Fruit fly (Drosophila melanogaster) whole organism: ENCODE data around the gene CG12035.

Experiments
- CG8478 ChIP-seq: fragments of >200 bp; optimal IDR thresholded peaks from 2 replicates; lab custom pipeline; 2018; ENCODE audit warnings: inconsistent platforms
- Dll ChIP-seq: fragments of >200 bp; optimal IDR thresholded peaks from 2 replicates; lab custom pipeline; 2017
- EcR ChIP-seq, 2 experiments: fragments of >200 bp; optimal IDR thresholded peaks; 2 replicates each; lab custom pipeline; 2017; ENCODE audit warnings: missing biosample characterization in 2 of 2, missing genetic modification characterization in 2 of 2, missing genetic modification reagents in 2 of 2
- pan ChIP-seq: fragments of >200 bp; optimal IDR thresholded peaks from 2 replicates; lab custom pipeline; 2017
- psq ChIP-seq: fragments of >200 bp; optimal IDR thresholded peaks from 2 replicates; lab custom pipeline; 2017
- usp ChIP-seq: fragments of >200 bp; optimal IDR thresholded peaks from 2 replicates; lab custom pipeline; 2017; ENCODE audit warnings: missing biosample characterization, missing genetic modification characterization, mixed read lengths

The CG12035 gene

dm6 chr3L:1738375-1739328 is 14.5 kb downstream of the CG12035 start, which contains the start of gene Gk2:
Gene Gk2, plus strand, starts transcription at chr3L:1738407.
- TF ChIP-seq CG8478 (lab: Kevin White, UChicago) (no peak), pan (no peak), EcR (GFP tag; optimal IDR thresholded peaks at IDR 0.05; lab: Kevin White, UChicago) (no peak), Dll (lab: Kevin White, UChicago) (no peak), usp (no peak), psq (lab: Kevin White, UChicago) (no peak)

dm6 chr3L:1739522-1740128 is 15.4 kb downstream of the CG12035 start:
- TF ChIP-seq psq (lab: Kevin White, UChicago) (no peak), CG8478 (lab: Kevin White, UChicago) (no peak), EcR (GFP tag; optimal IDR thresholded peaks at IDR 0.05; lab: Kevin White, UChicago) (no peak), usp (no peak), pan (no peak), Dll (lab: Kevin White, UChicago) (no peak)

- TF ChIP-seq EcR (GFP tag; optimal IDR thresholded peaks at IDR 0.05; lab: Kevin White, UChicago) (no peak), pan (no peak), usp (no peak), Dll (lab: Kevin White, UChicago) (no peak), psq (lab: Kevin White, UChicago) (no peak)
Measured at dm6 chr3L:1740129-1740975, 16.2 kb downstream of the CG12035 start.

DNA sequence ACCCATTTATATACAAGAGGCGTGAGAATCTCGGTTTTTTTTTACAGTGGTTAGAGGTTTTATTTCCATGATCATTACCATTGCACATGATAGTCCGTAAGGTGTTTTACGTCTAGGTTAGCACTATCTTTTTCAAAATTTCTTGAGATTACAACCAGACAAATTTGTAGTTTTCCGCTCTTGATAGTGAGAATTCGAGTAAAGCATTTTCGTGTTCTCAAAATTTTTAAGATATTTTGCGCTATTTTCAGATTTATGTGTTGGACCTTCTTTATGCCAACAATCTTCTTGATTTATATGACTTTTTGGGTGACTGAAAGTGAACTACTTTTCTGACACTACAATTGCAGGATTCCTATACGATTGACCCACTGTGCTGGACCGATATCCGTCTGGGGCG is 16.9 kb downstream of the CG12035 start:
- TF ChIP-seq usp (no peak), CG8478 (lab: Kevin White, UChicago) (no peak), psq (lab: Kevin White, UChicago) (no peak), pan (no peak), Dll (lab: Kevin White, UChicago) (no peak), EcR (GFP tag; optimal IDR thresholded peaks at IDR 0.05; lab: Kevin White, UChicago) (no peak)

- TF ChIP-seq pan (no peak), psq (lab: Kevin White, UChicago) (no peak), CG8478 (lab: Kevin White, UChicago) (no peak), Dll (lab: Kevin White, UChicago) (no peak), EcR (GFP tag; optimal IDR thresholded peaks at IDR 0.05; lab: Kevin White, UChicago) (no peak), usp (no peak)
Measured at dm6 chr3L:1741655-1742551, 17.7 kb downstream of the CG12035 start.

- TF ChIP-seq usp: no peak
- TF ChIP-seq pan: no peak
- no peak for TF ChIP-seq CG8478 (lab: Kevin White, UChicago)
- no peak for TF ChIP-seq psq (lab: Kevin White, UChicago)
- no peak for TF ChIP-seq Dll (lab: Kevin White, UChicago)
- TF ChIP-seq EcR (GFP tag; optimal IDR thresholded peaks at IDR 0.05; lab: Kevin White, UChicago): no peak
Measured at dm6 chr3L:1742552-1743097, 18.4 kb downstream of the CG12035 start.

DNA sequence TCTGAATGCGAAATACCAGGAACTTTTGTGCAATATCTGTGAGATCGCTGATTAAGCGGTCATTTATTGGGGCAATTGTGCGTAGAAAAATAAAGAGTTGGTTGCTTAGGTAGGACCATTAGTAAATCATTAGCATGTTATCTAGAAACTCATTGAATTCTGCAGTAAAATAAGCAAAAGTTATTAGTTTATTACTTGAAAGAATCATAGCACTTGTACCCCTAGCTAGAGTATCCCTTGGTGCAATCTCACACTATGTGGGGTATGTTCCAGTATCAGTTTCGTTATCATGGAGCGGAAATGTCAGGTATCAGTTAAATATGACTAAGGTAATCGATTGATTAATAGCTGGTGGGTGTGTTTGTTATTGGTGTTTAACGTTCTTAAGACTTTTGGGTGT is 21.2 kb downstream of the CG12035 start:
- TF ChIP-seq usp: no peak
- no peak for TF ChIP-seq psq (lab: Kevin White, UChicago)
- TF ChIP-seq Dll (lab: Kevin White, UChicago): no peak
- TF ChIP-seq CG8478 (lab: Kevin White, UChicago): no peak
- TF ChIP-seq pan: no peak
- TF ChIP-seq EcR (GFP tag; optimal IDR thresholded peaks at IDR 0.05; lab: Kevin White, UChicago): no peak

DNA sequence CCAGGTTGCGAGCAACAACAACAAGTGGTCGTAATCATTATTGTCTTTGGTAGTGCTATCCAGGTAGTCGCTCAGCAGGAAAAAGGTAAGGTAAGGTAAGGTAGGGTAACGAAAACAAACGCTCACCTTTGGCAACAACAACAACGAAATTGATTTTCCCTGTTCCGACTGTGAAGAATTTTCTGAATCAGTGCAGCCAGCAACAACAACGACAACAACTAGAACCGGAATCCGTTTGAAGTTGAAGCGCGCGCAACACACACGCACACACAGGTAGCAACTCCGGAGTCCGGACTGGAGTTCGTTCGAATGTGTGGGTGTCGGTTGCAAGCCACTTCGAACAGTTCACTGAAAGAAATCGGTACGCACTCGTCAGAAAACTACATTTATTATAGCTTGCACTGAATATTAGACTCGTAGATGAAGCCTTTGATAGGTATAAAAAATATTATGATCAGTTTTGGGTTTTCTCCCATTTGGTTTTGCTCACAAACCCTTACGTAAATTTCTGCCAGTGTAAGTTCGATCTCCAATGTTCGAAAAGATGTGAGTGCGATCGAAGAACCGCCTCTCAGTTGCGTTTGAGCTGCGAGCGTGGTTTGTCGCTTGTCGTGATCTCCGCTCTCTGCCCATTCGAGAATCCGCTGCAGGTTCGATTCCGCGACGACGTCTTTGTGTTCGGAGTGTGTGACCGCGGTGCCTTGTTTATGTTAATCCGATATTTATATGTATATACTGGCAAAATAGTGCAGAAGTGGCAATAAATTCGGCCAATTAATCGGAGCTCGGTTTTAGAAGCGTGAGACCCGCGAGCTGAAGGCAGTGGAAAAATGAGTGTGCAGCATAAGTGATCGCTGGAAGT is 22.4 kb downstream of the CG12035 start, which contains the start of gene CG13921:
Gene CG13921, plus strand, starts transcription at position 570 of the 862 bp plus-strand sequence.
- TF ChIP-seq psq (lab: Kevin White, UChicago) (no peak), usp (no peak), EcR (GFP tag; optimal IDR thresholded peaks at IDR 0.05; lab: Kevin White, UChicago) (no peak), CG8478 (lab: Kevin White, UChicago) (no peak), Dll (lab: Kevin White, UChicago) (no peak)

- TF ChIP-seq psq (lab: Kevin White, UChicago): no peak
- TF ChIP-seq usp: no peak
- TF ChIP-seq pan: no peak
- no peak for TF ChIP-seq Dll (lab: Kevin White, UChicago)
- TF ChIP-seq CG8478 (lab: Kevin White, UChicago): no peak
- no peak for TF ChIP-seq EcR (GFP tag; optimal IDR thresholded peaks at IDR 0.05; lab: Kevin White, UChicago)
Measured at dm6 chr3L:1748218-1748617, 24.0 kb downstream of the CG12035 start.
